Worm (Caenorhabditis elegans) whole organism, L2 larva: ENCODE data around the gene Y43F8C.6.

ENCODE experiments used
- R02D3.7 ChIP-seq: fragments of 150-350 bp; optimal IDR thresholded peaks from 2 replicates; lab custom pipeline; 2014; ENCODE audit warnings: missing biosample characterization, missing genetic modification characterization
- alr-1 ChIP-seq: fragments of 150-350 bp; optimal IDR thresholded peaks from 2 replicates; lab custom pipeline; 2014; ENCODE audit warnings: missing biosample characterization, missing genetic modification characterization
- ama-1 ChIP-seq: fragments of 150-350 bp; optimal IDR thresholded peaks from 2 replicates; lab custom pipeline; 2018; ENCODE audit warnings: inconsistent platforms
- fos-1 ChIP-seq: fragments of 150-350 bp; optimal IDR thresholded peaks from 2 replicates; lab custom pipeline; 2014; ENCODE audit warnings: missing biosample characterization, missing genetic modification characterization
- mdl-1 ChIP-seq, 2 experiments: fragments of 150-350 bp in 1 of 2; sonication (generic microtip) in 1 of 2; optimal IDR thresholded peaks; 2 replicates each; lab custom pipeline; 2017; ENCODE audit warnings: missing biosample characterization in 2 of 2, missing genetic modification characterization in 2 of 2
- nhr-6 ChIP-seq: fragments of 150-350 bp; optimal IDR thresholded peaks from 2 replicates; lab custom pipeline; 2014; ENCODE audit warnings: missing biosample characterization, missing genetic modification characterization
- snpc-4 ChIP-seq: fragments of 150-350 bp; optimal IDR thresholded peaks from 2 replicates; lab custom pipeline; 2014; ENCODE audit warnings: missing biosample characterization, missing genetic modification characterization
- unc-62 ChIP-seq: fragments of 150-350 bp; optimal IDR thresholded peaks from 2 replicates; lab custom pipeline; 2014; ENCODE audit warnings: missing biosample characterization, missing genetic modification reagents, missing genetic modification characterization

DNA sequence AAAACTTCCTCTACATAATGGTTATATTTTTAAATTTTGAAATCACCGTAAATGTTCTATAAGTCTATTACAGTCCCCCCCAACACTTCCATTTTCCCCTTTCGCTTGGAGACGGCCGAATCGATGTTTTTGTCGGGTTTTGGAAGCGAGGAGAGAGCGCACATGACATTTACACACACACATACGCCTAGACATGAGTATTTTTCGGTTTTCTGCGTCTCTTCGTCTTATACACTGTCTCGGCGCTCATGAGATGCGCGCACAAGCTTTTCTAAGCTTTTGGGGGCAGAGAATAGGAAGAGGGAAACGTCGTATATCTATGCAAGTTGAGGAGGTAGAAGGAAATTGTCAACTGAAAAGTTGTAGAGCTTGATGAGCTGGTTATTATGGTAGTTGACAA, 20.6 kb downstream of the Y43F8C.6 start:
- no peak for TF ChIP-seq R02D3.7 (tag; lab: Kevin White, UChicago)
- no peak for TF ChIP-seq fos-1
- TF ChIP-seq alr-1 (tag; lab: Kevin White, UChicago) = no peak
- TF ChIP-seq snpc-4 (tag; lab: Kevin White, UChicago) = no peak
- TF ChIP-seq mdl-1 (tag; optimal IDR thresholded peaks at IDR 0.05; lab: Kevin White, UChicago) = no peak
- TF ChIP-seq nhr-6 (tag; lab: Kevin White, UChicago) = no peak
- no peak for TF ChIP-seq ama-1 (lab: Kevin White, UChicago)
- TF ChIP-seq unc-62 (GFP tag; lab: Kevin White, UChicago) = no peak
